Worm (Caenorhabditis elegans): ENCODE results near the gene B0554.2.
A peak's percentile ranks its signal among the peaks of the same experiment; 100 is the strongest.

The B0554.2 gene

DNA sequence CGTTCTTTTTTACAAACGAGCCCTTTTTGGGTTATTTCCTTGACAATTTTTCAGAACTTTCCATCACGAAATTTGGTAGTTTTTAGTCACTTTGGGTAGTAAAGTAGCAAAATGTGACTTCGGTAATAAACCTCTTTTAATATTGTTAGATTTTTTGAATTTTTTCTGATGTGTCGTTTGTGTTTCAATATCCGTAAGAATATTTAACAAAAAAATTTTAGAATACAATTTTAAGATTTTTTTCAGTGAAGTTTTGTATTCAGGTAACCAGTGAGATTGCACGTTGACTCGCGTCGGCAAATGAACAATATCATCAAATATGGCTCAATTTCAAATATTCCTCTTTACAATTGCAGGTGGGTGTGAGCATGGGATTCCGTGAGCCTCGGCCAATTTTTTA, 38.6 kb downstream of the B0554.2 start, which contains the start of gene srt-31 (continued):
- TF ChIP-seq unc-130 (tag; optimal IDR thresholded peaks at IDR 0.05): no peak
- TF ChIP-seq sptf-1 (tag; optimal IDR thresholded peaks at IDR 0.05): no peak
- TF ChIP-seq nhr-12 (tag; optimal IDR thresholded peaks at IDR 0.05): no peak

- TF ChIP-seq mep-1 (tag; optimal IDR thresholded peaks at IDR 0.05) (no peak), nhr-77 (tag; optimal IDR thresholded peaks at IDR 0.05) (no peak), aha-1 (tag; optimal IDR thresholded peaks at IDR 0.05) (no peak), efl-1 (optimal IDR thresholded peaks at IDR 0.05) (no peak), efl-1 (GFP tag; optimal IDR thresholded peaks at IDR 0.05 in 1 of 2) (no peak), nhr-76 (tag; optimal IDR thresholded peaks at IDR 0.05) (no peak), elt-2 (tag; optimal IDR thresholded peaks at IDR 0.05) (peak; percentile 62), pag-3 (tag; optimal IDR thresholded peaks at IDR 0.05; ENCODE audit: borderline replicate concordance, insufficient read depth) (no peak), ceh-8 (GFP tag; optimal IDR thresholded peaks at IDR 0.05) (no peak), hpl-2 (GFP tag; optimal IDR thresholded peaks at IDR 0.05) (no peak), unc-30 (tag; optimal IDR thresholded peaks at IDR 0.05) (no peak), lir-3 (tag; optimal IDR thresholded peaks at IDR 0.05; ENCODE audit: poor library complexity) (no peak), C04F5.9 (tag; optimal IDR thresholded peaks at IDR 0.05) (no peak), nhr-28 (tag; optimal IDR thresholded peaks at IDR 0.05) (no peak), skn-1 (tag; optimal IDR thresholded peaks at IDR 0.05) (no peak), alr-1 (tag; optimal IDR thresholded peaks at IDR 0.05; ENCODE audit: borderline replicate concordance) (no peak), nhr-20 (tag; optimal IDR thresholded peaks at IDR 0.05) (peak; percentile 40), vab-15 (tag; optimal IDR thresholded peaks at IDR 0.05) (no peak), lin-35 (GFP tag; optimal IDR thresholded peaks at IDR 0.05) (peak in 1 of 2 experiments; percentile 10), snu-23 (GFP tag; optimal IDR thresholded peaks at IDR 0.05) (no peak), ceh-63 (GFP tag; optimal IDR thresholded peaks at IDR 0.05) (no peak), zip-4 (GFP tag; optimal IDR thresholded peaks at IDR 0.05) (no peak), ama-1 (optimal IDR thresholded peaks at IDR 0.05) (no peak), sox-4 (tag; optimal IDR thresholded peaks at IDR 0.05) (no peak)
Observed at ce11 chrV:474516-474915, 40.5 kb downstream of the B0554.2 start, which contains the start of gene nhr-99. nhr-99 (plus strand) TSS chrV:474778.

- TF ChIP-seq lin-13 (GFP tag; optimal IDR thresholded peaks at IDR 0.05) (no peak), hlh-17 (GFP tag; optimal IDR thresholded peaks at IDR 0.05; ENCODE audit: borderline replicate concordance) (no peak), nhr-90 (tag; optimal IDR thresholded peaks at IDR 0.05; ENCODE audit: poor library complexity) (no peak), dsc-1 (tag; optimal IDR thresholded peaks at IDR 0.05) (no peak), fkh-8 (tag; optimal IDR thresholded peaks at IDR 0.05) (peak; percentile 5), elt-2 (tag; optimal IDR thresholded peaks at IDR 0.05) (peak; percentile 14), ets-5 (GFP tag; IDR thresholded peaks at IDR 0.05) (no peak), lir-3 (tag; optimal IDR thresholded peaks at IDR 0.05; ENCODE audit: poor library complexity) (no peak), lin-35 (GFP tag; optimal IDR thresholded peaks at IDR 0.05) (peak in 1 of 2 experiments; percentile 1), mep-1 (tag; optimal IDR thresholded peaks at IDR 0.05) (no peak), aha-1 (tag; optimal IDR thresholded peaks at IDR 0.05) (no peak), Y116A8C.19 (tag; optimal IDR thresholded peaks at IDR 0.05; ENCODE audit: borderline replicate concordance) (no peak), nhr-12 (tag; optimal IDR thresholded peaks at IDR 0.05) (no peak)
Observed at ce11 chrV:477664-478212, 43.7 kb downstream of the B0554.2 start, which contains the start of gene nhr-55. nhr-55 (plus strand) TSS chrV:478162.

DNA sequence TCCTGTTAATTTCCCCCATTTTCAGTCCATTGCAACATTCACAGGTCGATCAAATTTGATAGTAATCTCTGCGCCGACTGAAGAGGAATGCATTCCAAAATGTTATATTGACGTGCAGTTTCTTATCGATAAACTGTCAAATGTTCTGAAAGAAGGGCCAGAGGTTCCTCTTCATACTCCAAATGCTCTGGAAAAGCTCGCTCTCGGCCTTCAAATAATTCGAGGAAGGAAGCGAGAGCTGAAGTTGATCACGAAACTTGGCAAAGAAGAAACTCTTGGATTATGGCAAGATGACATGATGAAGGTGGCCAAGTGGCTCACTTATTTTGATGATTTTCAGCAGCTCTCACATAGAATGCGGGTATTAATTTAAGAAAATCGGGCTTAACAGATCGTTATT, 45.0 kb downstream of the B0554.2 start:
- TF ChIP-seq ets-5 (GFP tag; IDR thresholded peaks at IDR 0.05) (no peak), nhr-237 (tag; optimal IDR thresholded peaks at IDR 0.05) (no peak), nhr-28 (tag; optimal IDR thresholded peaks at IDR 0.05) (no peak), blmp-1 (tag; optimal IDR thresholded peaks at IDR 0.05) (no peak), ceh-8 (GFP tag; optimal IDR thresholded peaks at IDR 0.05) (no peak), nhr-77 (tag; optimal IDR thresholded peaks at IDR 0.05) (no peak), nhr-19 (GFP tag; conservative IDR thresholded peaks at IDR 0.05) (no peak), lin-14 (GFP tag; optimal IDR thresholded peaks at IDR 0.05) (no peak), nhr-12 (tag; optimal IDR thresholded peaks at IDR 0.05) (no peak), fkh-4 (tag; optimal IDR thresholded peaks at IDR 0.05; ENCODE audit: borderline replicate concordance) (no peak), F16B12.6 (tag; optimal IDR thresholded peaks at IDR 0.05) (no peak), nhr-20 (tag; optimal IDR thresholded peaks at IDR 0.05) (no peak), isw-1 (GFP tag; IDR thresholded peaks at IDR 0.05) (no peak)
